Fruit fly (Drosophila melanogaster) Kc167 (cell line): ENCODE data around the gene CG13073.

Experiments
- Myc ChIP-seq: fragments of >200 bp; optimal IDR thresholded peaks from 2 replicates; lab custom pipeline; 2017; ENCODE audit warnings: missing external identifiers
- Sin3A ChIP-seq: fragments of >200 bp; optimal IDR thresholded peaks from 2 replicates; lab custom pipeline; 2018; ENCODE audit warnings: missing external identifiers
- h ChIP-seq: fragments of >200 bp; optimal IDR thresholded peaks from 3 replicates; lab custom pipeline; 2018; ENCODE audit warnings: missing external identifiers
- insv ChIP-seq: fragments of >200 bp; optimal IDR thresholded peaks from 3 replicates; lab custom pipeline; 2018; ENCODE audit warnings: missing external identifiers
- psq ChIP-seq: fragments of >200 bp; optimal IDR thresholded peaks from 2 replicates; lab custom pipeline; 2017; ENCODE audit warnings: missing external identifiers
- ttk ChIP-seq: sonication (Bioruptor generic); optimal IDR thresholded peaks from 2 replicates; lab custom pipeline; 2017; ENCODE audit warnings: missing external identifiers

DNA sequence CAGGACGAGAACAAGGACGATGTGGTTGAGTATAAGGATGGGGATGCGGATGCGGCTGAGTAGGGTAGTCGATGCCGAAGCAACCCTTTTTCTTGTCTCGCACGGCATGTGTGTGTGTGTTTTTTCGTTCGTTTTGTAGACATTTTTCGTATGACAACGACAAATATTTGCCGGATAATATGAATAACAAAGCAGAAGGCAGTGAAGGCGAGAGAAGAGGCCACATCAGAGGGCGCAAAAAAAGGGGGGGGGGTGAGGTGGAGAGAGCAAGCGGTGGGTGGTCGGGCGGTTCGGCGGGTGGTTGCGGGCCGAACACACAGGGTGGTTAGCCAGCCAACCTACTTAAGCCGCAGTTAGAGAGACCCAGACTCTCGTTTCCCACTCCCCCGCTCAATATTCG, 44.7 kb downstream of the CG13073 start:
- TF ChIP-seq Myc (lab: Kevin White, UChicago) (no peak), insv (lab: Kevin White, UChicago) (no peak), ttk (lab: Kevin White, UChicago) (no peak), h (lab: Kevin White, UChicago) (no peak), psq (lab: Kevin White, UChicago) (no peak), Sin3A (lab: Kevin White, UChicago) (no peak)
